Worm (Caenorhabditis elegans): ENCODE results near the gene cyp-25A1.

DNA sequence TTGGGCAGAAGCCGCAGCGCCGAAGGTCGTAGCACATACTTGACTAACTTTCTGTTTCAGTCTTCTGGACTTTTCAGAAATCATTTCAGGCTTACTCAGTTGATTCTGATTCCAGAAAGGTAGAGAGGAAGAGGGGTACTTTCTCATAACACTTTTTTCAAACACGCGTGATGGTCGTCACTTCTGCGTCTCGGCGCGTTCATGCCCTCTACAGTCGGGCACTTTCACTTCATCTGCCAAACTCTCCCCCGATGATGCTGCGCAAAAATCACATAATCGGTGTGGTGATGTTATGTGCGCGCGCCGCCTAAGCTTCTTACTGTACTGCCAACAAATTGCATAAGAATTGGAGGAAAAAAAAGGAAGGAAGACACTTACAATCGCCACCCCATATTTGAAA is 24.8 kb upstream of the cyp-25A1 start:
- TF ChIP-seq gmeb-1 (tag; optimal IDR thresholded peaks at IDR 0.05) (no peak), nhr-11 (tag; optimal IDR thresholded peaks at IDR 0.05) (no peak), snpc-4 (tag; optimal IDR thresholded peaks at IDR 0.05) (no peak), ztf-11 (tag; optimal IDR thresholded peaks at IDR 0.05) (no peak), elt-3 (tag; optimal IDR thresholded peaks at IDR 0.05) (no peak), ZK546.5 (tag; optimal IDR thresholded peaks at IDR 0.05) (no peak)
